Fruit fly (Drosophila melanogaster): ENCODE data around the gene CG6770.

CG6770 gene

dm6 chr2L:12045941-12046855 lies at the start of gene CG6770 (continued):
- peak; percentile 84 for TF ChIP-seq E2f1 (GFP tag; IDR thresholded peaks at IDR 0.05)
- TF ChIP-seq ttk (GFP tag; IDR thresholded peaks at IDR 0.05), result peak; percentile 81
- peak; percentile 63 for TF ChIP-seq Deaf1 (tag; optimal IDR thresholded peaks at IDR 0.05)
- peak; percentile 74 for TF ChIP-seq D19A (tag; optimal IDR thresholded peaks at IDR 0.05)
- TF ChIP-seq nerfin-1 (tag; optimal IDR thresholded peaks at IDR 0.05), result peak; percentile 36
- no peak for TF ChIP-seq TFAM (GFP tag; optimal IDR thresholded peaks at IDR 0.05)
- peak; percentile 91 for TF ChIP-seq Meics (GFP tag; optimal IDR thresholded peaks at IDR 0.05)
- peak; percentile 78 for TF ChIP-seq ap (GFP tag; IDR thresholded peaks at IDR 0.05)
- TF ChIP-seq CG7372 (GFP tag; IDR thresholded peaks at IDR 0.05), result peak; percentile 67; the same call in 1 of the 2 replicates
- TF ChIP-seq Oaz (GFP tag; IDR thresholded peaks at IDR 0.05), result peak; percentile 74
- peak; percentile 88 for TF ChIP-seq ranshi (GFP tag; IDR thresholded peaks at IDR 0.05)
- TF ChIP-seq Xrp1 (GFP tag; IDR thresholded peaks at IDR 0.05), result peak; percentile 78
- TF ChIP-seq CG33213 (GFP tag; optimal IDR thresholded peaks at IDR 0.05), result peak; percentile 2
- peak; percentile 73 for TF ChIP-seq ken (GFP tag; IDR thresholded peaks at IDR 0.05)
- TF ChIP-seq nmo (GFP tag; optimal IDR thresholded peaks at IDR 0.05), result peak; percentile 56
- TF ChIP-seq MTF-1 (GFP tag; optimal IDR thresholded peaks at IDR 0.05; ENCODE audit: borderline replicate concordance), result peak; percentile 9
- peak; percentile 21 for TF ChIP-seq CG8478 (optimal IDR thresholded peaks at IDR 0.05)
- peak; percentile 37 for TF ChIP-seq CG12071 (GFP tag; optimal IDR thresholded peaks at IDR 0.05)
- TF ChIP-seq Ptx1 (GFP tag; IDR thresholded peaks at IDR 0.05), result peak; percentile 84
- 0 out of 3 replicates have a peak, but pooled peaks have one; percentile 19 for TF ChIP-seq mld (GFP tag; IDR thresholded peaks at IDR 0.05; ENCODE audit: partially characterized antibody)
- no peak for TF ChIP-seq CG14860 (GFP tag; IDR thresholded peaks at IDR 0.05; ENCODE audit: partially characterized antibody)
- peak; percentile 92 for TF ChIP-seq CG2678 (tag; optimal IDR thresholded peaks at IDR 0.05)
- peak; percentile 95 for TF ChIP-seq Fer1 (GFP tag; optimal IDR thresholded peaks at IDR 0.05)
- TF ChIP-seq Ravus (GFP tag; IDR thresholded peaks at IDR 0.05), result no peak; the same call in 1 of the 2 replicates
- no peak for TF ChIP-seq btn (GFP tag; optimal IDR thresholded peaks at IDR 0.05)
- TF ChIP-seq dm (GFP tag; optimal IDR thresholded peaks at IDR 0.05), result no peak
- TF ChIP-seq eve (GFP tag; optimal IDR thresholded peaks at IDR 0.05), result no peak
- TF ChIP-seq fd3F (GFP tag; optimal IDR thresholded peaks at IDR 0.05), result peak; percentile 84
- peak; percentile 64 for TF ChIP-seq her (GFP tag; optimal IDR thresholded peaks at IDR 0.05)
- TF ChIP-seq dan (GFP tag; IDR thresholded peaks at IDR 0.05), result no peak
- peak; percentile 88 for TF ChIP-seq grau (tag; optimal IDR thresholded peaks at IDR 0.05)
- TF ChIP-seq CG1233 (GFP tag; optimal IDR thresholded peaks at IDR 0.05), result peak; percentile 43
- TF ChIP-seq D19B (GFP tag; optimal IDR thresholded peaks at IDR 0.05), result peak; percentile 70
- TF ChIP-seq CG14965 (GFP tag; optimal IDR thresholded peaks at IDR 0.05; ENCODE audit: borderline replicate concordance), result no peak
- peak; percentile 82 for TF ChIP-seq CoRest (tag; optimal IDR thresholded peaks at IDR 0.05)
- peak; percentile 70 for TF ChIP-seq Taf1 (GFP tag; IDR thresholded peaks at IDR 0.05)
- TF ChIP-seq Bteb2 (GFP tag; optimal IDR thresholded peaks at IDR 0.05), result peak; percentile 55
- TF ChIP-seq Hr51 (GFP tag; optimal IDR thresholded peaks at IDR 0.05), result peak; percentile 46 to 83
- peak; percentile 55 for TF ChIP-seq CG3407 (GFP tag; optimal IDR thresholded peaks at IDR 0.05)
- TF ChIP-seq CG1603 (tag; optimal IDR thresholded peaks at IDR 0.05), result peak; percentile 76
- TF ChIP-seq mirr (GFP tag; optimal IDR thresholded peaks at IDR 0.05), result no peak
- TF ChIP-seq B-H1 (GFP tag; IDR thresholded peaks at IDR 0.05), result peak; percentile 64; the same call in 1 of the 3 replicates
- TF ChIP-seq CG17912 (GFP tag; optimal IDR thresholded peaks at IDR 0.05), result no peak
- TF ChIP-seq cas (GFP tag; IDR thresholded peaks at IDR 0.05), result peak; percentile 60
- TF ChIP-seq Gsc (GFP tag; IDR thresholded peaks at IDR 0.05), result no peak
- TF ChIP-seq Fer2 (tag; optimal IDR thresholded peaks at IDR 0.05), result peak; percentile 80
- TF ChIP-seq Fer3 (tag; optimal IDR thresholded peaks at IDR 0.05), result peak; percentile 89
- TF ChIP-seq en (GFP tag; optimal IDR thresholded peaks at IDR 0.05), result no peak
- peak; percentile 89 for TF ChIP-seq ci (GFP tag; IDR thresholded peaks at IDR 0.05)
